Fruit fly (Drosophila melanogaster) whole organism, embryonic: ENCODE data around the gene rho-4.

Experiments used
- Atf6 ChIP-seq: fragments of 200-800 bp; sonication (Bioruptor generic); IDR thresholded peaks from 2 replicates; pipeline ENCODE4 v1.3.6; 2022; ENCODE audit warnings: missing biosample characterization, missing genetic modification characterization
- BEAF-32 ChIP-seq: fragments of 200-800 bp; sonication (Bioruptor generic); optimal IDR thresholded peaks from 3 replicates; lab custom pipeline; 2017; ENCODE audit warnings: missing biosample characterization, missing genetic modification characterization, mild to moderate bottlenecking, moderate library complexity, missing genetic modification reagents
- CG10209 ChIP-seq: fragments of 200-800 bp; sonication (Bioruptor generic); optimal IDR thresholded peaks from 3 replicates; lab custom pipeline; 2017; ENCODE audit warnings: missing biosample characterization, mild to moderate bottlenecking, missing genetic modification characterization, missing genetic modification reagents
- CG11085 ChIP-seq: fragments of 200-800 bp; sonication (Bioruptor generic); IDR thresholded peaks from 2 replicates; pipeline ENCODE4 v1.3.6; 2022; ENCODE audit warnings: missing biosample characterization, missing genetic modification characterization
- CG11560 ChIP-seq: fragments of 200-800 bp; sonication (Bioruptor generic); IDR thresholded peaks from 3 replicates; pipeline ENCODE4 v1.3.6; 2022; ENCODE audit warnings: missing biosample characterization, missing genetic modification characterization
- CG12236 ChIP-seq: fragments of 200-800 bp; sonication (Bioruptor generic); optimal IDR thresholded peaks from 2 replicates; lab custom pipeline; 2016; ENCODE audit warnings: missing biosample characterization, missing genetic modification characterization
- CG13775 ChIP-seq: fragments of 200-800 bp; sonication (Bioruptor generic); optimal IDR thresholded peaks from 3 replicates; lab custom pipeline; 2017; ENCODE audit warnings: missing biosample characterization, mild to moderate bottlenecking, missing genetic modification characterization
- CG14441 ChIP-seq: fragments of 200-800 bp; sonication (Bioruptor generic); IDR thresholded peaks from 2 replicates; pipeline ENCODE4 v1.3.6; 2022; ENCODE audit warnings: missing biosample characterization, missing genetic modification characterization
- CG14860 ChIP-seq: fragments of 200-800 bp; sonication (Bioruptor generic); IDR thresholded peaks from 3 replicates; pipeline ENCODE4 v1.3.6; 2022; ENCODE audit warnings: missing biosample characterization, missing genetic modification characterization; ENCODE audit not compliant: partially characterized antibody
- CG17802 ChIP-seq: fragments of 200-800 bp; sonication (Bioruptor generic); optimal IDR thresholded peaks from 2 replicates; lab custom pipeline; 2018; ENCODE audit warnings: missing biosample characterization, mild to moderate bottlenecking, missing genetic modification characterization, moderate library complexity
- CG18599 ChIP-seq: fragments of 200-800 bp; sonication (Bioruptor generic); optimal IDR thresholded peaks from 3 replicates; lab custom pipeline; 2017; ENCODE audit warnings: missing biosample characterization, missing genetic modification characterization, mild to moderate bottlenecking, moderate library complexity, missing genetic modification reagents
- CG2116 ChIP-seq: fragments of 200-800 bp; sonication (Bioruptor generic); optimal IDR thresholded peaks from 3 replicates; lab custom pipeline; 2018; ENCODE audit warnings: missing biosample characterization, mild to moderate bottlenecking, missing genetic modification characterization
- CG31441 ChIP-seq: fragments of 200-800 bp; sonication (Bioruptor generic); IDR thresholded peaks from 2 replicates; pipeline ENCODE4 v1.3.6; 2022; ENCODE audit warnings: missing biosample characterization, missing genetic modification characterization
- CG33557 ChIP-seq: fragments of 200-800 bp; sonication (Bioruptor generic); optimal IDR thresholded peaks from 2 replicates; lab custom pipeline; 2019; ENCODE audit warnings: missing biosample characterization, mild to moderate bottlenecking, missing genetic modification characterization, moderate library complexity
- CG34224 ChIP-seq: fragments of 200-800 bp; sonication (Bioruptor generic); IDR thresholded peaks from 3 replicates; pipeline ENCODE4 v1.3.6; 2022; ENCODE audit warnings: missing biosample characterization, missing genetic modification characterization; ENCODE audit not compliant: partially characterized antibody
- CG34376 ChIP-seq: fragments of 200-800 bp; sonication (Bioruptor generic); optimal IDR thresholded peaks from 2 replicates; lab custom pipeline; 2018; ENCODE audit warnings: missing biosample characterization, mild to moderate bottlenecking, missing genetic modification characterization
- CG4328 ChIP-seq: fragments of 200-800 bp; sonication (Bioruptor generic); optimal IDR thresholded peaks from 3 replicates; lab custom pipeline; 2017; ENCODE audit warnings: missing biosample characterization, missing genetic modification reagents, missing genetic modification characterization
- CG6689 ChIP-seq: fragments of 200-800 bp; sonication (Bioruptor generic); IDR thresholded peaks from 2 replicates; pipeline ENCODE4 v1.3.6; 2022; ENCODE audit warnings: missing biosample characterization, missing genetic modification characterization
- CG8359 ChIP-seq: fragments of 200-800 bp; sonication (Bioruptor generic); optimal IDR thresholded peaks from 2 replicates; lab custom pipeline; 2017; ENCODE audit warnings: missing biosample characterization, mild to moderate bottlenecking, missing genetic modification characterization, borderline replicate concordance
- CG8944 ChIP-seq: fragments of 200-800 bp; sonication (Bioruptor generic); optimal IDR thresholded peaks from 3 replicates; lab custom pipeline; 2016; ENCODE audit warnings: missing biosample characterization, missing genetic modification characterization
- CG9797 ChIP-seq: fragments of 200-800 bp; sonication (Bioruptor generic); optimal IDR thresholded peaks from 3 replicates; lab custom pipeline; 2018; ENCODE audit warnings: missing biosample characterization, mild to moderate bottlenecking, missing genetic modification characterization
- CG9876 ChIP-seq: fragments of 200-800 bp; sonication (Bioruptor generic); optimal IDR thresholded peaks from 2 replicates; lab custom pipeline; 2016; ENCODE audit warnings: missing biosample characterization, missing genetic modification characterization
- D19B ChIP-seq: fragments of 200-800 bp; sonication (Bioruptor generic); optimal IDR thresholded peaks from 2 replicates; lab custom pipeline; 2017; ENCODE audit warnings: missing biosample characterization, mild to moderate bottlenecking, missing genetic modification characterization
- Deaf1 ChIP-seq: fragments of 200-800 bp; optimal IDR thresholded peaks from 3 replicates; lab custom pipeline; 2019; ENCODE audit warnings: missing biosample characterization, mild to moderate bottlenecking, missing genetic modification characterization, moderate library complexity
- Dref ChIP-seq: fragments of 200-800 bp; sonication (Bioruptor generic); IDR thresholded peaks from 2 replicates; pipeline ENCODE4 v1.3.6; 2022; ENCODE audit warnings: missing biosample characterization, missing genetic modification characterization
- ERR ChIP-seq: fragments of 200-800 bp; sonication (Bioruptor generic); optimal IDR thresholded peaks from 2 replicates; lab custom pipeline; 2016; ENCODE audit warnings: missing biosample characterization, missing genetic modification characterization
- Ets97D ChIP-seq: fragments of 200-800 bp; sonication (Bioruptor generic); optimal IDR thresholded peaks from 3 replicates; lab custom pipeline; 2016; ENCODE audit warnings: missing biosample characterization, missing genetic modification characterization
- Gsc ChIP-seq: fragments of 200-800 bp; sonication (Bioruptor generic); IDR thresholded peaks from 2 replicates; pipeline ENCODE4 v1.3.6; 2022; ENCODE audit warnings: missing biosample characterization, missing genetic modification characterization
- Hmr ChIP-seq: fragments of 200-800 bp; sonication (Bioruptor generic); optimal IDR thresholded peaks from 3 replicates; lab custom pipeline; 2017; ENCODE audit warnings: mild to moderate bottlenecking, missing biosample characterization, missing genetic modification reagents, missing genetic modification characterization
- Oli ChIP-seq: fragments of 200-800 bp; sonication (Bioruptor generic); optimal IDR thresholded peaks from 2 replicates; lab custom pipeline; 2018; ENCODE audit warnings: missing biosample characterization, mild to moderate bottlenecking, missing genetic modification characterization, moderate library complexity
- Poxn ChIP-seq: fragments of 200-800 bp; sonication (Bioruptor generic); IDR thresholded peaks from 2 replicates; pipeline ENCODE4 v1.3.6; 2022; ENCODE audit warnings: missing biosample characterization, missing genetic modification characterization
- al ChIP-seq: fragments of 200-800 bp; sonication (Bioruptor generic); IDR thresholded peaks from 2 replicates; pipeline ENCODE4 v1.3.6; 2022; ENCODE audit warnings: missing biosample characterization, missing genetic modification characterization
- ara ChIP-seq: fragments of 200-800 bp; sonication (Bioruptor generic); IDR thresholded peaks from 2 replicates; pipeline ENCODE4 v1.3.6; 2022; ENCODE audit warnings: missing biosample characterization, missing genetic modification characterization
- az2 ChIP-seq: fragments of 200-800 bp; sonication (Bioruptor generic); optimal IDR thresholded peaks from 3 replicates; lab custom pipeline; 2016; ENCODE audit warnings: missing biosample characterization, missing genetic modification characterization
- bsh ChIP-seq, 2 experiments: fragments of 200-800 bp; sonication (Bioruptor generic); optimal IDR thresholded peaks; 2 replicates each; lab custom pipeline; 2017 to 2018; ENCODE audit warnings: mild to moderate bottlenecking in 2 of 2, missing biosample characterization in 2 of 2, missing genetic modification characterization in 2 of 2, moderate library complexity in 1 of 2
- cg ChIP-seq: fragments of 200-800 bp; sonication (Bioruptor generic); optimal IDR thresholded peaks from 3 replicates; lab custom pipeline; 2019; ENCODE audit warnings: missing biosample characterization, mild to moderate bottlenecking, missing genetic modification characterization, moderate library complexity
- dmrt11E ChIP-seq: fragments of 200-800 bp; sonication (Bioruptor generic); optimal IDR thresholded peaks from 3 replicates; lab custom pipeline; 2018; ENCODE audit warnings: missing biosample characterization, mild to moderate bottlenecking, missing genetic modification characterization, moderate library complexity
- hkb ChIP-seq, 2 experiments: fragments of 200-800 bp in 1 of 2; fragments of >200 bp in 1 of 2; sonication (Bioruptor generic) in 1 of 2; IDR thresholded peaks in 1 of 2; optimal IDR thresholded peaks in 1 of 2; 2 replicates each; pipeline versions ENCODE4 v1.3.6 to Lab custom; 2017 to 2022; ENCODE audit warnings: missing biosample characterization in 1 of 2, missing genetic modification characterization in 1 of 2
- hth ChIP-seq: fragments of >200 bp; optimal IDR thresholded peaks from 2 replicates; lab custom pipeline; 2017; ENCODE audit warnings: inconsistent platforms
- ind ChIP-seq: fragments of 200-800 bp; sonication (Bioruptor generic); optimal IDR thresholded peaks from 3 replicates; lab custom pipeline; 2016; ENCODE audit warnings: missing biosample characterization, missing genetic modification characterization
- ken ChIP-seq: fragments of 200-800 bp; sonication (Bioruptor generic); IDR thresholded peaks from 3 replicates; pipeline ENCODE4 v1.3.6; 2022; ENCODE audit warnings: missing biosample characterization, missing genetic modification characterization
- pita ChIP-seq: fragments of 200-800 bp; sonication (Bioruptor generic); optimal IDR thresholded peaks from 2 replicates; lab custom pipeline; 2017; ENCODE audit warnings: missing biosample characterization, mild to moderate bottlenecking, missing genetic modification characterization
- repo ChIP-seq: fragments of 200-800 bp; sonication (Bioruptor generic); optimal IDR thresholded peaks from 2 replicates; lab custom pipeline; 2016; ENCODE audit warnings: missing biosample characterization, missing genetic modification characterization
- slp2 ChIP-seq: fragments of 200-800 bp; sonication (Bioruptor generic); optimal IDR thresholded peaks from 2 replicates; lab custom pipeline; 2016; ENCODE audit warnings: missing biosample characterization, missing genetic modification characterization
- sob ChIP-seq: fragments of 200-800 bp; sonication (Bioruptor generic); IDR thresholded peaks from 2 replicates; pipeline ENCODE4 v1.3.6; 2022; ENCODE audit warnings: missing biosample characterization, missing genetic modification characterization
- tgo ChIP-seq: fragments of 200-800 bp; sonication (Bioruptor generic); IDR thresholded peaks from 3 replicates; pipeline ENCODE4 v1.3.6; 2022; ENCODE audit warnings: missing biosample characterization, missing genetic modification characterization
- twi ChIP-seq: fragments of 200-800 bp; optimal IDR thresholded peaks from 2 replicates; lab custom pipeline; 2019; ENCODE audit warnings: missing biosample characterization, mild to moderate bottlenecking, missing genetic modification characterization, moderate library complexity
- tx ChIP-seq: fragments of 200-800 bp; sonication (Bioruptor generic); optimal IDR thresholded peaks from 2 replicates; lab custom pipeline; 2016; ENCODE audit warnings: missing biosample characterization, missing genetic modification characterization

Gene rho-4

DNA sequence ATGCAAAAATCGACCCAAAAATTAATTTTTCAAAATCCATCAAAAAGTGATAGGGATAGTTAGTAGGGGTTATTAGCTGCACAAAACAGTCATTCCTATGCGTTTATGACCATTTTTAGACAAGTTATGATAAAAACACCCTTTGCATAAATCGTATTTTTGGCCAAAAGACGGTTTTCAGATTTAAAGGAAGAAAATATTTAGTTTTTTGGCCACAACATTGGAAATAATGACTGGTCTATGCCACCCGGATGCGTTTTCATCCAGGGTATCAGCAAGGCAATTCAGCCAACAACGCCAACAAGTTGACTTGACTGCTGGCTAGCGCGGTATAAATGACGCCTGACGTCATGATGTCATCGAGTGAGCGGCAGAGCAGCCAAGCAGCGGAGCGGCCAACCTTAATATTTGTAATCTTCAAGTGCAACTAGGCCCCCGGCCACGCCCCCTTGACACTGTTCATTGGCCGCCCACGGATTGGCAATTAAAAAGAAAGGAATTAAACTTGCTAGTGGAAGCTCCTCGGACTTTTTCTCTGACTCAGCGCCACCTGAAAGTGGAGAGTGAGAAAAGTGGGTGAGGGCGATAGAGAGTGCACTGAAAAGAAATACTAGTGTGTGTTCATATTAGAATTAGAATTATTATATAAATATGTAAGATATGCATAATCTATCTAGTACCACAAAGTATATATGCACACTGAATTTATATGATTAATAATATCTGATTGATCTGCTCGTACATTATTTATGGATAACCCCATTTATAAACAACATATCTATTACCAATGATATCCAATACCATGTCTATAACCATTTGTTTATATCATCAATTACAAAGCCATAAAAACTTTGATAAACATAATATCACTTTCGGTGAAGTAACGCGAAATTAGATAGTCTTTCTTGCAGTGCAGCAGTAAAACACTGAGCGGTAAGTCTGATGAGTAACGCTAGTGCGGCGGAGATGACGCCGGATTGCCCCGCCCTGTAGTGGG is 39.6 kb upstream of the rho-4 start (continued):
- peak; percentile 68 for TF ChIP-seq CG8359 (GFP tag; lab: Kevin White, UChicago)
- TF ChIP-seq CG2116 = peak; percentile 54
- TF ChIP-seq CG9876 (GFP tag; lab: Kevin White, UChicago) = no peak
- peak; percentile 75 for TF ChIP-seq ind (GFP tag; lab: Kevin White, UChicago)
- TF ChIP-seq ERR (GFP tag; lab: Kevin White, UChicago) = no peak
- TF ChIP-seq ken (GFP tag; lab: Robert Waterston, UW) = no peak; the same call in 2 of the 3 replicates
- peak; percentile 62 for TF ChIP-seq D19B (GFP tag; lab: Kevin White, UChicago)
- no peak for TF ChIP-seq CG34224 (GFP tag; lab: Robert Waterston, UW)
- peak; percentile 81 for TF ChIP-seq Atf6 (GFP tag; lab: Robert Waterston, UW)
- no peak for TF ChIP-seq pita
- TF ChIP-seq tx (GFP tag; lab: Kevin White, UChicago) = peak; percentile 7
- TF ChIP-seq CG34376 (GFP tag; lab: Kevin White, UChicago) = peak; percentile 74
- TF ChIP-seq CG13775 (GFP tag; lab: Kevin White, UChicago) = peak; percentile 85
- peak; percentile 73 for TF ChIP-seq Deaf1 (tag; lab: Kevin White, UChicago)
- no peak for TF ChIP-seq CG12236 (GFP tag; lab: Kevin White, UChicago)
- no peak for TF ChIP-seq CG17802
- TF ChIP-seq CG4328 (GFP tag; lab: Kevin White, UChicago) = peak; percentile 85
- TF ChIP-seq Ets97D = no peak
- TF ChIP-seq Dref (GFP tag; lab: Robert Waterston, UW) = no peak
- 0 out of 2 replicates have a peak, but pooled peaks have one; percentile 12 for TF ChIP-seq Poxn (GFP tag; lab: Robert Waterston, UW)
- TF ChIP-seq CG6689 (GFP tag; lab: Robert Waterston, UW) = peak; percentile 52; the same call in 1 of the 2 replicates
- peak; percentile 70 for TF ChIP-seq sob
- peak; percentile 63 to 74 for TF ChIP-seq bsh (GFP tag; optimal IDR thresholded peaks at IDR 0.05; lab: Kevin White, UChicago)
- peak; percentile 89 for TF ChIP-seq CG18599
- TF ChIP-seq CG9797 (GFP tag; lab: Kevin White, UChicago) = no peak
- TF ChIP-seq cg (GFP tag; lab: Kevin White, UChicago) = no peak
- peak; percentile 90 for TF ChIP-seq Oli (tag; lab: Kevin White, UChicago)
- peak; percentile 36 for TF ChIP-seq CG8944 (GFP tag; lab: Kevin White, UChicago)
- no peak for TF ChIP-seq Gsc (GFP tag; lab: Robert Waterston, UW)
- 0 out of 3 replicates have a peak, but pooled peaks have one; percentile 29 for TF ChIP-seq CG11560
- TF ChIP-seq BEAF-32 (GFP tag; lab: Kevin White, UChicago) = no peak
- TF ChIP-seq twi (tag; lab: Kevin White, UChicago) = peak; percentile 58
- TF ChIP-seq tgo (GFP tag; lab: Robert Waterston, UW) = peak; percentile 72
- TF ChIP-seq hth = no peak
- peak; percentile 23 for TF ChIP-seq dmrt11E
- no peak for TF ChIP-seq ara (GFP tag; lab: Robert Waterston, UW)
- TF ChIP-seq CG10209 (GFP tag; lab: Kevin White, UChicago) = peak; percentile 89
- no peak for TF ChIP-seq slp2
- TF ChIP-seq hkb (optimal IDR thresholded peaks at IDR 0.05; lab: Kevin White, UChicago) = no peak
- TF ChIP-seq hkb (GFP tag; IDR thresholded peaks at IDR 0.05; lab: Robert Waterston, UW) = peak; percentile 55
- TF ChIP-seq CG14441 (GFP tag; lab: Robert Waterston, UW) = peak; percentile 36
- peak; percentile 67 for TF ChIP-seq al (GFP tag; lab: Robert Waterston, UW)
- TF ChIP-seq CG31441 (GFP tag; lab: Robert Waterston, UW) = peak; percentile 92
- no peak for TF ChIP-seq CG14860 (GFP tag; lab: Robert Waterston, UW)
- TF ChIP-seq az2 (GFP tag; lab: Kevin White, UChicago) = peak; percentile 77
- TF ChIP-seq CG33557 (GFP tag; lab: Kevin White, UChicago) = peak; percentile 29
- TF ChIP-seq Hmr = peak; percentile 88
- no peak for TF ChIP-seq repo
- TF ChIP-seq CG11085 (GFP tag; lab: Robert Waterston, UW) = peak; percentile 57; the same call in 1 of the 2 replicates
